Worm (Caenorhabditis elegans) whole organism, L3 larva: ENCODE data around the gene R03E9.2.

ENCODE experiments used
- fkh-10 ChIP-seq: sonication (generic microtip); optimal IDR thresholded peaks from 2 replicates; lab custom pipeline; 2017; ENCODE audit warnings: missing biosample characterization, missing genetic modification reagents, missing genetic modification characterization
- jun-1 ChIP-seq: fragments of 150-350 bp; optimal IDR thresholded peaks from 2 replicates; lab custom pipeline; 2014; ENCODE audit warnings: missing biosample characterization, missing genetic modification reagents, missing genetic modification characterization
- mdl-1 ChIP-seq: fragments of 150-350 bp; optimal IDR thresholded peaks from 2 replicates; lab custom pipeline; 2014; ENCODE audit warnings: missing biosample characterization, missing genetic modification characterization
- nhr-76 ChIP-seq: fragments of 150-350 bp; sonication (generic microtip); optimal IDR thresholded peaks from 5 replicates; lab custom pipeline; 2014; ENCODE audit warnings: missing biosample characterization, missing genetic modification characterization
- skn-1 ChIP-seq: fragments of 150-350 bp; optimal IDR thresholded peaks from 2 replicates; lab custom pipeline; 2014; ENCODE audit warnings: missing biosample characterization, missing genetic modification characterization
- ztf-11 ChIP-seq: fragments of 150-350 bp; optimal IDR thresholded peaks from 2 replicates; lab custom pipeline; 2014; ENCODE audit warnings: missing biosample characterization, missing genetic modification characterization

- TF ChIP-seq fkh-10 (GFP tag; lab: Kevin White, UChicago) (no peak), mdl-1 (peak; percentile 48), jun-1 (tag; lab: Kevin White, UChicago) (no peak), nhr-76 (no peak), ztf-11 (tag; lab: Kevin White, UChicago) (no peak), skn-1 (tag; lab: Kevin White, UChicago) (no peak)
Observed at ce11 chrX:6735494-6735893, 2.4 kb upstream of the R03E9.2 start.
